Worm (Caenorhabditis elegans) whole organism, early embryonic: ENCODE results near the gene R151.2.

Experiments
- ama-1 ChIP-seq: fragments of 150-350 bp; optimal IDR thresholded peaks from 2 replicates; lab custom pipeline; 2014
- ceh-36 ChIP-seq: sonication (generic microtip); optimal IDR thresholded peaks from 2 replicates; lab custom pipeline; 2016; ENCODE audit warnings: missing genetic modification characterization, inconsistent platforms, missing compliant biosample characterization
- scrt-1 ChIP-seq: fragments of 200-800 bp; sonication (Bioruptor generic); IDR thresholded peaks from 2 replicates; pipeline ENCODE4 v1.3.6; 2022; ENCODE audit warnings: missing genetic modification characterization, missing compliant biosample characterization
- tra-4 ChIP-seq: sonication (generic microtip); optimal IDR thresholded peaks from 2 replicates; lab custom pipeline; 2017; ENCODE audit warnings: missing genetic modification characterization, missing compliant biosample characterization

ce11 chrIII:7242988-7243387 is 33.2 kb downstream of the R151.2 start, which contains the start of gene osm-10:
- TF ChIP-seq ceh-36 (tag; lab: Kevin White, UChicago) (no peak), tra-4 (tag; lab: Kevin White, UChicago) (no peak), scrt-1 (GFP tag; lab: Robert Waterston, UW) (no peak), ama-1 (lab: Kevin White, UChicago) (no peak)
